Fruit fly (Drosophila melanogaster): ENCODE results near the gene dop.

dop gene

dm6 chr3L:15537916-15538581 is 27.8 kb upstream of the dop start (continued):
- TF ChIP-seq CG3726 (GFP tag; IDR thresholded peaks at IDR 0.05) (no peak), CG13296 (GFP tag; optimal IDR thresholded peaks at IDR 0.05) (peak; percentile 62), CTCF (GFP tag; optimal IDR thresholded peaks at IDR 0.05) (peak; percentile 15), CG2120 (GFP tag; optimal IDR thresholded peaks at IDR 0.05) (peak; percentile 74), CoRest (tag; optimal IDR thresholded peaks at IDR 0.05) (peak; percentile 81), Scr (GFP tag; IDR thresholded peaks at IDR 0.05; ENCODE audit: partially characterized antibody) (no peak), Chrac-16 (GFP tag; optimal IDR thresholded peaks at IDR 0.05) (peak; percentile 50), Bgb (GFP tag; IDR thresholded peaks at IDR 0.05; ENCODE audit: partially characterized antibody) (no peak), CG14014 (GFP tag; IDR thresholded peaks at IDR 0.05) (no peak), CG10431 (GFP tag; optimal IDR thresholded peaks at IDR 0.05) (peak; percentile 6), zen2 (GFP tag; IDR thresholded peaks at IDR 0.05; ENCODE audit: partially characterized antibody) (no peak), sim (GFP tag; IDR thresholded peaks at IDR 0.05) (no peak), en (GFP tag; optimal IDR thresholded peaks at IDR 0.05) (no peak), CG17612 (GFP tag; IDR thresholded peaks at IDR 0.05) (no peak), phol (tag; optimal IDR thresholded peaks at IDR 0.05) (peak; percentile 84), wor (GFP tag; IDR thresholded peaks at IDR 0.05) (no peak), Ravus (GFP tag; IDR thresholded peaks at IDR 0.05) (no peak), CG34376 (GFP tag; optimal IDR thresholded peaks at IDR 0.05) (no peak), fd3F (GFP tag; optimal IDR thresholded peaks at IDR 0.05) (peak; percentile 7), CG12769 (tag; optimal IDR thresholded peaks at IDR 0.05) (no peak), CG8924 (tag; optimal IDR thresholded peaks at IDR 0.05) (peak; percentile 77), Dek (tag; optimal IDR thresholded peaks at IDR 0.05) (peak; percentile 43), CG4282 (GFP tag; optimal IDR thresholded peaks at IDR 0.05) (no peak), TFAM (GFP tag; optimal IDR thresholded peaks at IDR 0.05) (no peak), CG9876 (GFP tag; optimal IDR thresholded peaks at IDR 0.05) (no peak), CG3065 (GFP tag; optimal IDR thresholded peaks at IDR 0.05) (no peak), repo (GFP tag; optimal IDR thresholded peaks at IDR 0.05) (no peak), ATbp (GFP tag; optimal IDR thresholded peaks at IDR 0.05) (peak; percentile 54), CG3281 (GFP tag; optimal IDR thresholded peaks at IDR 0.05) (peak; percentile 70), ttk (GFP tag; IDR thresholded peaks at IDR 0.05) (no peak), CG11093 (GFP tag; IDR thresholded peaks at IDR 0.05) (0 out of 3 replicates have a peak, but pooled peaks have one; percentile 43), PHDP (tag; optimal IDR thresholded peaks at IDR 0.05) (peak; percentile 81), cg (GFP tag; optimal IDR thresholded peaks at IDR 0.05) (no peak), slp2 (GFP tag; optimal IDR thresholded peaks at IDR 0.05) (peak; percentile 32), oc (tag; optimal IDR thresholded peaks at IDR 0.05) (peak; percentile 58), bowl (GFP tag; IDR thresholded peaks at IDR 0.05) (no peak), Dip3 (GFP tag; optimal IDR thresholded peaks at IDR 0.05) (peak; percentile 35), chinmo (GFP tag; IDR thresholded peaks at IDR 0.05; ENCODE audit: partially characterized antibody) (0 out of 4 replicates have a peak, but pooled peaks have one; percentile 42), HmgZ (tag; optimal IDR thresholded peaks at IDR 0.05) (no peak), CG7963 (GFP tag; IDR thresholded peaks at IDR 0.05; ENCODE audit: partially characterized antibody) (no peak), sens (GFP tag) (peak; percentile 96), CG10267 (tag; optimal IDR thresholded peaks at IDR 0.05) (peak; percentile 63), caup (GFP tag; optimal IDR thresholded peaks at IDR 0.05; ENCODE audit: severe bottlenecking) (no peak), CG17186 (GFP tag; optimal IDR thresholded peaks at IDR 0.05) (no peak), fd102C (GFP tag; optimal IDR thresholded peaks at IDR 0.05) (no peak), sob (GFP tag; IDR thresholded peaks at IDR 0.05) (peak; percentile 52; the same call in 1 of the 2 replicates), Dfd (GFP tag; optimal IDR thresholded peaks at IDR 0.05) (no peak), CG15514 (GFP tag; optimal IDR thresholded peaks at IDR 0.05) (peak; percentile 14), Taf1 (GFP tag; IDR thresholded peaks at IDR 0.05) (no peak), ERR (GFP tag; optimal IDR thresholded peaks at IDR 0.05) (no peak)

Data from whole organism, embryonic.